Fruit fly (Drosophila melanogaster) whole organism, embryonic: Measurements from ENCODE around the gene Glut4EF.

Experiments used
- BEAF-32 ChIP-seq: fragments of 200-800 bp; sonication (Bioruptor generic); optimal IDR thresholded peaks from 3 replicates; lab custom pipeline; 2017; ENCODE audit warnings: missing biosample characterization, missing genetic modification characterization, mild to moderate bottlenecking, moderate library complexity, missing genetic modification reagents
- Bgb ChIP-seq: fragments of 200-800 bp; sonication (Bioruptor generic); IDR thresholded peaks from 2 replicates; pipeline ENCODE4 v1.3.6; 2022; ENCODE audit warnings: missing biosample characterization, missing genetic modification characterization; ENCODE audit not compliant: partially characterized antibody
- Bteb2 ChIP-seq: fragments of 200-800 bp; sonication (Bioruptor generic); optimal IDR thresholded peaks from 2 replicates; lab custom pipeline; 2016; ENCODE audit warnings: missing biosample characterization, missing genetic modification characterization
- CG10431 ChIP-seq: fragments of 200-800 bp; sonication (Bioruptor generic); optimal IDR thresholded peaks from 3 replicates; lab custom pipeline; 2018; ENCODE audit warnings: missing biosample characterization, mild to moderate bottlenecking, missing genetic modification characterization
- CG1233 ChIP-seq: fragments of 200-800 bp; sonication (Bioruptor generic); optimal IDR thresholded peaks from 4 replicates; lab custom pipeline; 2018; ENCODE audit warnings: missing biosample characterization, mild to moderate bottlenecking, missing genetic modification characterization
- CG12942 ChIP-seq: fragments of 200-800 bp; sonication (Bioruptor generic); optimal IDR thresholded peaks from 3 replicates; lab custom pipeline; 2016; ENCODE audit warnings: missing biosample characterization, missing genetic modification characterization
- CG13424 ChIP-seq: fragments of 200-800 bp; sonication (Bioruptor generic); optimal IDR thresholded peaks from 2 replicates; lab custom pipeline; 2019; ENCODE audit warnings: missing biosample characterization, mild to moderate bottlenecking, missing genetic modification characterization, moderate library complexity
- CG15073 ChIP-seq: fragments of 200-800 bp; sonication (Bioruptor generic); optimal IDR thresholded peaks from 2 replicates; lab custom pipeline; 2016; ENCODE audit warnings: missing biosample characterization, missing genetic modification characterization
- CG15269 ChIP-seq: fragments of 200-800 bp; sonication (Bioruptor generic); optimal IDR thresholded peaks from 2 replicates; lab custom pipeline; 2018; ENCODE audit warnings: missing biosample characterization, mild to moderate bottlenecking, missing genetic modification characterization, moderate library complexity
- CG1832 ChIP-seq: fragments of 200-800 bp; sonication (Bioruptor generic); optimal IDR thresholded peaks from 2 replicates; lab custom pipeline; 2017; ENCODE audit warnings: missing biosample characterization, mild to moderate bottlenecking, missing genetic modification characterization, inconsistent platforms
- CG2120 ChIP-seq: fragments of 200-800 bp; sonication (Bioruptor generic); optimal IDR thresholded peaks from 3 replicates; lab custom pipeline; 2016; ENCODE audit warnings: missing biosample characterization, missing genetic modification characterization
- CG3163 ChIP-seq: fragments of 200-800 bp; sonication (Bioruptor generic); optimal IDR thresholded peaks from 3 replicates; lab custom pipeline; 2016; ENCODE audit warnings: missing biosample characterization, missing genetic modification characterization
- CG3407 ChIP-seq: fragments of 200-800 bp; sonication (Bioruptor generic); optimal IDR thresholded peaks from 2 replicates; lab custom pipeline; 2018; ENCODE audit warnings: missing biosample characterization, mild to moderate bottlenecking, missing genetic modification characterization
- CG4424 ChIP-seq: fragments of 200-800 bp; sonication (Bioruptor generic); optimal IDR thresholded peaks from 3 replicates; lab custom pipeline; 2016; ENCODE audit warnings: missing biosample characterization, missing genetic modification characterization
- CG7786 ChIP-seq: fragments of 200-800 bp; sonication (Bioruptor generic); optimal IDR thresholded peaks from 2 replicates; lab custom pipeline; 2016; ENCODE audit warnings: missing biosample characterization, missing genetic modification characterization
- CG8924 ChIP-seq: fragments of 200-800 bp; optimal IDR thresholded peaks from 3 replicates; lab custom pipeline; 2019; ENCODE audit warnings: missing biosample characterization, mild to moderate bottlenecking, missing genetic modification characterization, moderate library complexity
- Camta ChIP-seq: fragments of 200-800 bp; sonication (Bioruptor generic); optimal IDR thresholded peaks from 2 replicates; lab custom pipeline; 2016; ENCODE audit warnings: missing biosample characterization, missing genetic modification characterization
- Drgx ChIP-seq: fragments of 200-800 bp; sonication (Bioruptor generic); IDR thresholded peaks from 2 replicates; pipeline ENCODE4 v1.3.6; 2022; ENCODE audit warnings: missing biosample characterization, missing genetic modification characterization
- Ets97D ChIP-seq: fragments of 200-800 bp; sonication (Bioruptor generic); optimal IDR thresholded peaks from 3 replicates; lab custom pipeline; 2016; ENCODE audit warnings: missing biosample characterization, missing genetic modification characterization
- HHEX ChIP-seq: fragments of 200-800 bp; sonication (Bioruptor generic); optimal IDR thresholded peaks from 3 replicates; lab custom pipeline; 2017; ENCODE audit warnings: missing biosample characterization, mild to moderate bottlenecking, missing genetic modification characterization, missing genetic modification reagents
- HLH4C ChIP-seq: fragments of 200-800 bp; sonication (Bioruptor generic); IDR thresholded peaks from 3 replicates; pipeline ENCODE4 v1.3.6; 2022; ENCODE audit warnings: missing biosample characterization, missing genetic modification characterization; ENCODE audit not compliant: partially characterized antibody
- Hr39 ChIP-seq: fragments of >200 bp; optimal IDR thresholded peaks from 2 replicates; lab custom pipeline; 2017
- Hsf ChIP-seq: fragments of 200-800 bp; sonication (Bioruptor generic); optimal IDR thresholded peaks from 3 replicates; lab custom pipeline; 2016; ENCODE audit warnings: missing biosample characterization, missing genetic modification characterization
- Kr ChIP-seq: fragments of 200-800 bp; sonication (Bioruptor generic); optimal IDR thresholded peaks from 2 replicates; lab custom pipeline; 2017; ENCODE audit warnings: missing biosample characterization, mild to moderate bottlenecking, missing genetic modification characterization
- Lhr ChIP-seq: fragments of 200-800 bp; sonication (Bioruptor generic); optimal IDR thresholded peaks from 3 replicates; lab custom pipeline; 2017; ENCODE audit warnings: mild to moderate bottlenecking, missing biosample characterization, missing genetic modification reagents, missing genetic modification characterization
- Myb ChIP-seq: fragments of 200-800 bp; sonication (Bioruptor generic); optimal IDR thresholded peaks from 2 replicates; lab custom pipeline; 2016; ENCODE audit warnings: missing biosample characterization, missing genetic modification characterization
- Neu2 ChIP-seq: fragments of 200-800 bp; sonication (Bioruptor generic); optimal IDR thresholded peaks from 3 replicates; lab custom pipeline; 2016; ENCODE audit warnings: missing biosample characterization, missing genetic modification characterization, borderline replicate concordance
- Nf-YA ChIP-seq: fragments of 200-800 bp; sonication (Bioruptor generic); IDR thresholded peaks from 2 replicates; pipeline ENCODE4 v1.3.6; 2022; ENCODE audit warnings: missing biosample characterization, missing genetic modification characterization
- Pdp1 ChIP-seq, 2 experiments: fragments of 200-800 bp; sonication (Bioruptor generic); optimal IDR thresholded peaks; 3 replicates each; lab custom pipeline; 2016; ENCODE audit warnings: missing biosample characterization in 2 of 2, missing genetic modification characterization in 2 of 2, mild to moderate bottlenecking in 1 of 2, moderate library complexity in 1 of 2
- Side ChIP-seq: fragments of 200-800 bp; sonication (Bioruptor generic); optimal IDR thresholded peaks from 2 replicates; lab custom pipeline; 2016; ENCODE audit warnings: missing biosample characterization, missing genetic modification characterization
- Sox100B ChIP-seq: fragments of 200-800 bp; sonication (Bioruptor generic); optimal IDR thresholded peaks from 3 replicates; lab custom pipeline; 2018; ENCODE audit warnings: missing biosample characterization, mild to moderate bottlenecking, missing genetic modification characterization
- bcd ChIP-seq: fragments of 200-800 bp; sonication (Bioruptor generic); optimal IDR thresholded peaks from 2 replicates; lab custom pipeline; 2017; ENCODE audit warnings: missing biosample characterization, mild to moderate bottlenecking, missing genetic modification characterization
- cas ChIP-seq: fragments of 200-800 bp; sonication (Bioruptor generic); IDR thresholded peaks from 2 replicates; pipeline ENCODE4 v1.3.6; 2022; ENCODE audit warnings: missing biosample characterization, missing genetic modification characterization
- disco-r ChIP-seq: fragments of 200-800 bp; sonication (Bioruptor generic); optimal IDR thresholded peaks from 2 replicates; lab custom pipeline; 2016; ENCODE audit warnings: missing biosample characterization, missing genetic modification characterization
- ems ChIP-seq: fragments of 200-800 bp; sonication (Bioruptor generic); optimal IDR thresholded peaks from 3 replicates; lab custom pipeline; 2016; ENCODE audit warnings: missing biosample characterization, missing genetic modification characterization
- exex ChIP-seq: fragments of 200-800 bp; sonication (Bioruptor generic); optimal IDR thresholded peaks from 4 replicates; lab custom pipeline; 2018; ENCODE audit warnings: missing biosample characterization, mild to moderate bottlenecking, missing genetic modification characterization, moderate library complexity
- ftz-f1 ChIP-seq: fragments of 200-800 bp; sonication (Bioruptor generic); optimal IDR thresholded peaks from 2 replicates; lab custom pipeline; 2016; ENCODE audit warnings: missing biosample characterization, missing genetic modification characterization
- fu2 ChIP-seq: fragments of 200-800 bp; sonication (Bioruptor generic); optimal IDR thresholded peaks from 2 replicates; lab custom pipeline; 2016; ENCODE audit warnings: missing biosample characterization, missing genetic modification characterization
- ind ChIP-seq: fragments of 200-800 bp; sonication (Bioruptor generic); optimal IDR thresholded peaks from 3 replicates; lab custom pipeline; 2016; ENCODE audit warnings: missing biosample characterization, missing genetic modification characterization
- kay ChIP-seq: fragments of 200-800 bp; sonication (Bioruptor generic); optimal IDR thresholded peaks from 2 replicates; lab custom pipeline; 2016; ENCODE audit warnings: missing biosample characterization, missing genetic modification characterization
- mam ChIP-seq: fragments of 200-800 bp; sonication (Bioruptor generic); optimal IDR thresholded peaks from 3 replicates; lab custom pipeline; 2016; ENCODE audit warnings: missing biosample characterization, missing genetic modification characterization
- nmo ChIP-seq: fragments of 200-800 bp; sonication (Bioruptor generic); optimal IDR thresholded peaks from 2 replicates; lab custom pipeline; 2018; ENCODE audit warnings: missing biosample characterization, mild to moderate bottlenecking, missing genetic modification characterization, moderate library complexity
- peb ChIP-seq: fragments of 200-800 bp; sonication (Bioruptor generic); IDR thresholded peaks from 2 replicates; pipeline ENCODE4 v1.3.6; 2022; ENCODE audit warnings: missing biosample characterization, missing genetic modification characterization
- phol ChIP-seq: fragments of 200-800 bp; sonication (Bioruptor generic); optimal IDR thresholded peaks from 3 replicates; lab custom pipeline; 2018; ENCODE audit warnings: missing biosample characterization, mild to moderate bottlenecking, missing genetic modification characterization, moderate library complexity
- ranshi ChIP-seq: fragments of 200-800 bp; sonication (Bioruptor generic); IDR thresholded peaks from 2 replicates; pipeline ENCODE4 v1.3.6; 2022; ENCODE audit warnings: missing biosample characterization, missing genetic modification characterization
- ro ChIP-seq: fragments of 200-800 bp; sonication (Bioruptor generic); IDR thresholded peaks from 2 replicates; pipeline ENCODE4 v1.3.6; 2022; ENCODE audit warnings: missing biosample characterization, missing genetic modification characterization
- scrt ChIP-seq: fragments of 200-800 bp; sonication (Bioruptor generic); optimal IDR thresholded peaks from 2 replicates; lab custom pipeline; 2018; ENCODE audit warnings: missing biosample characterization, mild to moderate bottlenecking, missing genetic modification characterization, moderate library complexity
- sens-2 ChIP-seq: fragments of 200-800 bp; sonication (Bioruptor generic); IDR thresholded peaks from 2 replicates; pipeline ENCODE4 v1.3.6; 2022; ENCODE audit warnings: missing biosample characterization, missing genetic modification characterization
- ssp ChIP-seq: fragments of 200-800 bp; sonication (Bioruptor generic); IDR thresholded peaks from 2 replicates; pipeline ENCODE4 v1.3.6; 2022; ENCODE audit warnings: missing biosample characterization, missing genetic modification characterization
- stwl ChIP-seq: fragments of 200-800 bp; sonication (Bioruptor generic); optimal IDR thresholded peaks from 3 replicates; lab custom pipeline; 2018; ENCODE audit warnings: missing biosample characterization, mild to moderate bottlenecking, missing genetic modification characterization, moderate library complexity
- tup ChIP-seq: fragments of 200-800 bp; sonication (Bioruptor generic); optimal IDR thresholded peaks from 2 replicates; lab custom pipeline; 2016; ENCODE audit warnings: missing biosample characterization, mild to moderate bottlenecking, missing genetic modification characterization, moderate library complexity

Gene Glut4EF

dm6 chr3R:9881348-9881901, 6.9 kb downstream of the Glut4EF start:
- TF ChIP-seq Sox100B (GFP tag; lab: Kevin White, UChicago) (peak; percentile 5), CG8924 (peak; percentile 71), BEAF-32 (no peak), peb (GFP tag; lab: Robert Waterston, UW) (no peak), Bgb (GFP tag; lab: Robert Waterston, UW) (peak; percentile 32; the same call in 1 of the 2 replicates), disco-r (GFP tag; lab: Kevin White, UChicago) (no peak), tup (GFP tag; lab: Kevin White, UChicago) (no peak), CG2120 (GFP tag; lab: Kevin White, UChicago) (peak; percentile 44), CG15269 (peak; percentile 82), phol (tag; lab: Kevin White, UChicago) (no peak), CG7786 (GFP tag; lab: Kevin White, UChicago) (peak; percentile 14), sens-2 (no peak), CG3163 (GFP tag; lab: Kevin White, UChicago) (peak; percentile 42), Ets97D (GFP tag; lab: Kevin White, UChicago) (no peak), Bteb2 (GFP tag; lab: Kevin White, UChicago) (peak; percentile 10), Hr39 (no peak), exex (tag; lab: Kevin White, UChicago) (peak; percentile 23), ftz-f1 (GFP tag; lab: Kevin White, UChicago) (peak; percentile 20), CG1233 (GFP tag; lab: Kevin White, UChicago) (peak; percentile 22), Neu2 (GFP tag; lab: Kevin White, UChicago) (no peak), nmo (GFP tag; lab: Kevin White, UChicago) (peak; percentile 42), ind (GFP tag; lab: Kevin White, UChicago) (no peak), stwl (no peak), CG15073 (GFP tag; lab: Kevin White, UChicago) (no peak), Nf-YA (no peak), Hsf (GFP tag; lab: Kevin White, UChicago) (no peak), fu2 (GFP tag; lab: Kevin White, UChicago) (no peak), ro (GFP tag; lab: Robert Waterston, UW) (no peak), ranshi (GFP tag; lab: Robert Waterston, UW) (no peak; the same call in 1 of the 2 replicates), Camta (GFP tag; lab: Kevin White, UChicago) (peak; percentile 6), Side (GFP tag; lab: Kevin White, UChicago) (peak; percentile 45), Drgx (GFP tag; lab: Robert Waterston, UW) (no peak; the same call in 1 of the 2 replicates), Pdp1 (GFP tag; optimal IDR thresholded peaks at IDR 0.05; lab: Kevin White, UChicago) (peak in 1 of 2 experiments; percentile 76), CG3407 (GFP tag; lab: Kevin White, UChicago) (peak; percentile 55), ems (no peak), ssp (GFP tag; lab: Robert Waterston, UW) (no peak), CG4424 (no peak), bcd (GFP tag; lab: Kevin White, UChicago) (peak; percentile 43), mam (no peak), HHEX (GFP tag; lab: Kevin White, UChicago) (peak; percentile 59), HLH4C (GFP tag; lab: Robert Waterston, UW) (no peak), scrt (GFP tag; lab: Kevin White, UChicago) (peak; percentile 52), Kr (no peak), Lhr (GFP tag; lab: Kevin White, UChicago) (no peak), CG1832 (peak; percentile 59), CG13424 (tag; lab: Kevin White, UChicago) (peak; percentile 21), CG12942 (GFP tag; lab: Kevin White, UChicago) (no peak), cas (GFP tag; lab: Robert Waterston, UW) (no peak), Myb (GFP tag; lab: Kevin White, UChicago) (peak; percentile 5), CG10431 (GFP tag; lab: Kevin White, UChicago) (no peak), kay (GFP tag; lab: Kevin White, UChicago) (peak; percentile 36)
